Worm (Caenorhabditis elegans) whole organism, L3 larva: Measurements from ENCODE around the gene cdh-9.

Experiments used
- ama-1 ChIP-seq: fragments of 150-350 bp; optimal IDR thresholded peaks from 2 replicates; lab custom pipeline; 2018
- ceh-16 ChIP-seq: sonication (generic microtip); optimal IDR thresholded peaks from 2 replicates; lab custom pipeline; 2017; ENCODE audit warnings: missing biosample characterization, missing genetic modification characterization
- daf-12 ChIP-seq: fragments of 150-350 bp; optimal IDR thresholded peaks from 2 replicates; lab custom pipeline; 2014; ENCODE audit warnings: missing biosample characterization, missing genetic modification reagents, missing genetic modification characterization
- nhr-11 ChIP-seq: fragments of 150-350 bp; optimal IDR thresholded peaks from 2 replicates; lab custom pipeline; 2014; ENCODE audit warnings: missing biosample characterization, missing genetic modification characterization
- pqm-1 ChIP-seq: fragments of 150-350 bp; optimal IDR thresholded peaks from 2 replicates; lab custom pipeline; 2017; ENCODE audit warnings: missing biosample characterization, missing genetic modification characterization, inconsistent platforms

- TF ChIP-seq daf-12 (tag; lab: Kevin White, UChicago) (no peak), pqm-1 (tag; lab: Kevin White, UChicago) (no peak), nhr-11 (no peak), ama-1 (lab: Kevin White, UChicago) (no peak), ceh-16 (tag; lab: Kevin White, UChicago) (no peak)
These were observed 19.8 kb upstream of the cdh-9 start for ce11 chrX:16575262-16575661.
